Fruit fly (Drosophila melanogaster) whole organism, embryonic: ENCODE measurements around the gene pigs.

Experiments
- Ada2b ChIP-seq: fragments of 200-800 bp; sonication (Bioruptor generic); IDR thresholded peaks from 2 replicates; pipeline ENCODE4 v1.3.6; 2022; ENCODE audit warnings: missing biosample characterization, missing genetic modification characterization
- Antp ChIP-seq: fragments of 200-800 bp; sonication (Bioruptor generic); optimal IDR thresholded peaks from 3 replicates; lab custom pipeline; 2016; ENCODE audit warnings: missing biosample characterization, missing genetic modification characterization
- Bteb2 ChIP-seq: fragments of 200-800 bp; sonication (Bioruptor generic); optimal IDR thresholded peaks from 2 replicates; lab custom pipeline; 2016; ENCODE audit warnings: missing biosample characterization, missing genetic modification characterization
- CG10431 ChIP-seq: fragments of 200-800 bp; sonication (Bioruptor generic); optimal IDR thresholded peaks from 3 replicates; lab custom pipeline; 2018; ENCODE audit warnings: missing biosample characterization, mild to moderate bottlenecking, missing genetic modification characterization
- CG10543 ChIP-seq: fragments of 200-800 bp; sonication (Bioruptor generic); optimal IDR thresholded peaks from 3 replicates; lab custom pipeline; 2017; ENCODE audit warnings: missing biosample characterization, mild to moderate bottlenecking, missing genetic modification characterization, moderate library complexity
- CG12104 ChIP-seq: fragments of 200-800 bp; sonication (Bioruptor generic); optimal IDR thresholded peaks from 3 replicates; lab custom pipeline; 2016; ENCODE audit warnings: missing biosample characterization, missing genetic modification characterization
- CG1603 ChIP-seq: fragments of 200-800 bp; sonication (Bioruptor generic); optimal IDR thresholded peaks from 2 replicates; lab custom pipeline; 2019; ENCODE audit warnings: missing biosample characterization, mild to moderate bottlenecking, missing genetic modification characterization, moderate library complexity
- CG18262 ChIP-seq: fragments of 200-800 bp; optimal IDR thresholded peaks from 3 replicates; lab custom pipeline; 2019; ENCODE audit warnings: missing biosample characterization, mild to moderate bottlenecking, missing genetic modification characterization, moderate library complexity
- CG2116 ChIP-seq: fragments of 200-800 bp; sonication (Bioruptor generic); optimal IDR thresholded peaks from 3 replicates; lab custom pipeline; 2018; ENCODE audit warnings: missing biosample characterization, mild to moderate bottlenecking, missing genetic modification characterization
- CG2678 ChIP-seq: fragments of 200-800 bp; sonication (Bioruptor generic); optimal IDR thresholded peaks from 3 replicates; lab custom pipeline; 2019; ENCODE audit warnings: missing biosample characterization, mild to moderate bottlenecking, missing genetic modification characterization, moderate library complexity
- CG34376 ChIP-seq: fragments of 200-800 bp; sonication (Bioruptor generic); optimal IDR thresholded peaks from 2 replicates; lab custom pipeline; 2018; ENCODE audit warnings: missing biosample characterization, mild to moderate bottlenecking, missing genetic modification characterization
- CG43689 ChIP-seq: fragments of 200-800 bp; sonication (Bioruptor generic); IDR thresholded peaks from 2 replicates; pipeline ENCODE4 v1.3.6; 2022; ENCODE audit warnings: missing biosample characterization, missing genetic modification characterization
- CG7372 ChIP-seq: fragments of 200-800 bp; sonication (Bioruptor generic); IDR thresholded peaks from 2 replicates; pipeline ENCODE4 v1.3.6; 2022; ENCODE audit warnings: missing biosample characterization, missing genetic modification characterization
- CG7745 ChIP-seq: fragments of 200-800 bp; sonication (Bioruptor generic); optimal IDR thresholded peaks from 2 replicates; lab custom pipeline; 2018; ENCODE audit warnings: missing biosample characterization, mild to moderate bottlenecking, missing genetic modification characterization, moderate library complexity
- CG8478 ChIP-seq: fragments of >200 bp; optimal IDR thresholded peaks from 2 replicates; lab custom pipeline; 2018
- Camta ChIP-seq: fragments of 200-800 bp; sonication (Bioruptor generic); optimal IDR thresholded peaks from 2 replicates; lab custom pipeline; 2016; ENCODE audit warnings: missing biosample characterization, missing genetic modification characterization
- Deaf1 ChIP-seq: fragments of 200-800 bp; optimal IDR thresholded peaks from 3 replicates; lab custom pipeline; 2019; ENCODE audit warnings: missing biosample characterization, mild to moderate bottlenecking, missing genetic modification characterization, moderate library complexity
- Dip3 ChIP-seq: fragments of 200-800 bp; sonication (Bioruptor generic); optimal IDR thresholded peaks from 3 replicates; lab custom pipeline; 2016; ENCODE audit warnings: missing biosample characterization, missing genetic modification characterization
- Dll ChIP-seq: fragments of 200-800 bp; sonication (Bioruptor generic); IDR thresholded peaks from 4 replicates; pipeline ENCODE4 v1.3.6; 2022; ENCODE audit warnings: missing biosample characterization, missing genetic modification characterization; ENCODE audit not compliant: partially characterized antibody
- Ets65A ChIP-seq: fragments of 200-800 bp; sonication (Bioruptor generic); peaks from one replicate; lab custom pipeline; 2016; ENCODE audit warnings: missing biosample characterization, missing genetic modification characterization
- Fer2 ChIP-seq: fragments of 200-800 bp; sonication (Bioruptor generic); optimal IDR thresholded peaks from 2 replicates; lab custom pipeline; 2018; ENCODE audit warnings: missing biosample characterization, mild to moderate bottlenecking, missing genetic modification characterization, moderate library complexity
- Oli ChIP-seq: fragments of 200-800 bp; sonication (Bioruptor generic); optimal IDR thresholded peaks from 2 replicates; lab custom pipeline; 2018; ENCODE audit warnings: missing biosample characterization, mild to moderate bottlenecking, missing genetic modification characterization, moderate library complexity
- Poxn ChIP-seq: fragments of 200-800 bp; sonication (Bioruptor generic); IDR thresholded peaks from 2 replicates; pipeline ENCODE4 v1.3.6; 2022; ENCODE audit warnings: missing biosample characterization, missing genetic modification characterization
- bsh ChIP-seq, 2 experiments: fragments of 200-800 bp; sonication (Bioruptor generic); optimal IDR thresholded peaks; 2 replicates each; lab custom pipeline; 2017 to 2018; ENCODE audit warnings: mild to moderate bottlenecking in 2 of 2, missing biosample characterization in 2 of 2, missing genetic modification characterization in 2 of 2, moderate library complexity in 1 of 2
- btn ChIP-seq: fragments of 200-800 bp; sonication (Bioruptor generic); optimal IDR thresholded peaks from 2 replicates; lab custom pipeline; 2016; ENCODE audit warnings: missing biosample characterization, missing genetic modification characterization
- dpn ChIP-seq, 2 experiments: fragments of 200-800 bp; sonication (Bioruptor generic); optimal IDR thresholded peaks; 3 replicates each; lab custom pipeline; 2016; ENCODE audit warnings: missing biosample characterization in 2 of 2, missing genetic modification characterization in 2 of 2
- fd96Cb ChIP-seq: fragments of 200-800 bp; sonication (Bioruptor generic); optimal IDR thresholded peaks from 2 replicates; lab custom pipeline; 2018; ENCODE audit warnings: missing biosample characterization, mild to moderate bottlenecking, missing genetic modification characterization, moderate library complexity
- fu2 ChIP-seq: fragments of 200-800 bp; sonication (Bioruptor generic); optimal IDR thresholded peaks from 2 replicates; lab custom pipeline; 2016; ENCODE audit warnings: missing biosample characterization, missing genetic modification characterization
- gce ChIP-seq: fragments of 200-800 bp; sonication (Bioruptor generic); IDR thresholded peaks from 3 replicates; pipeline ENCODE4 v1.3.6; 2022; ENCODE audit warnings: missing biosample characterization, missing genetic modification characterization
- hb ChIP-seq: fragments of 200-800 bp; sonication (Bioruptor generic); IDR thresholded peaks from 3 replicates; pipeline ENCODE4 v1.3.6; 2022; ENCODE audit warnings: missing biosample characterization, missing genetic modification characterization; ENCODE audit not compliant: partially characterized antibody
- ken ChIP-seq: fragments of 200-800 bp; sonication (Bioruptor generic); IDR thresholded peaks from 3 replicates; pipeline ENCODE4 v1.3.6; 2022; ENCODE audit warnings: missing biosample characterization, missing genetic modification characterization
- kni ChIP-seq: fragments of 200-800 bp; sonication (Bioruptor generic); optimal IDR thresholded peaks from 3 replicates; lab custom pipeline; 2017; ENCODE audit warnings: mild to moderate bottlenecking, missing biosample characterization, missing genetic modification reagents, missing genetic modification characterization
- lilli ChIP-seq: fragments of 200-800 bp; sonication (Bioruptor generic); optimal IDR thresholded peaks from 3 replicates; lab custom pipeline; 2016; ENCODE audit warnings: missing biosample characterization, missing genetic modification characterization
- onecut ChIP-seq: fragments of 200-800 bp; sonication (Bioruptor generic); IDR thresholded peaks from 2 replicates; pipeline ENCODE4 v1.3.6; 2022; ENCODE audit warnings: missing biosample characterization, missing genetic modification characterization
- psq ChIP-seq: fragments of 200-800 bp; sonication (Bioruptor generic); optimal IDR thresholded peaks from 2 replicates; lab custom pipeline; 2017; ENCODE audit warnings: missing biosample characterization, missing genetic modification characterization
- rib ChIP-seq: fragments of 200-800 bp; sonication (Bioruptor generic); IDR thresholded peaks from 2 replicates; pipeline ENCODE4 v1.3.6; 2022; ENCODE audit warnings: missing biosample characterization, missing genetic modification characterization
- ro ChIP-seq: fragments of 200-800 bp; sonication (Bioruptor generic); IDR thresholded peaks from 2 replicates; pipeline ENCODE4 v1.3.6; 2022; ENCODE audit warnings: missing biosample characterization, missing genetic modification characterization
- sd ChIP-seq: fragments of 200-800 bp; sonication (Bioruptor generic); optimal IDR thresholded peaks from 3 replicates; lab custom pipeline; 2018; ENCODE audit warnings: missing biosample characterization, mild to moderate bottlenecking, missing genetic modification characterization, moderate library complexity
- seq ChIP-seq: fragments of 200-800 bp; sonication (Bioruptor generic); IDR thresholded peaks from 2 replicates; pipeline ENCODE4 v1.3.6; 2022; ENCODE audit warnings: missing biosample characterization, missing genetic modification characterization
- stwl ChIP-seq: fragments of 200-800 bp; sonication (Bioruptor generic); optimal IDR thresholded peaks from 3 replicates; lab custom pipeline; 2018; ENCODE audit warnings: missing biosample characterization, mild to moderate bottlenecking, missing genetic modification characterization, moderate library complexity
- sug ChIP-seq: fragments of 200-800 bp; optimal IDR thresholded peaks from 2 replicates; lab custom pipeline; 2019; ENCODE audit warnings: missing biosample characterization, mild to moderate bottlenecking, missing genetic modification characterization, moderate library complexity
- wdn ChIP-seq: fragments of 200-800 bp; sonication (Bioruptor generic); IDR thresholded peaks from 2 replicates; pipeline ENCODE4 v1.3.6; 2022; ENCODE audit warnings: missing biosample characterization, missing genetic modification characterization

Gene pigs

DNA sequence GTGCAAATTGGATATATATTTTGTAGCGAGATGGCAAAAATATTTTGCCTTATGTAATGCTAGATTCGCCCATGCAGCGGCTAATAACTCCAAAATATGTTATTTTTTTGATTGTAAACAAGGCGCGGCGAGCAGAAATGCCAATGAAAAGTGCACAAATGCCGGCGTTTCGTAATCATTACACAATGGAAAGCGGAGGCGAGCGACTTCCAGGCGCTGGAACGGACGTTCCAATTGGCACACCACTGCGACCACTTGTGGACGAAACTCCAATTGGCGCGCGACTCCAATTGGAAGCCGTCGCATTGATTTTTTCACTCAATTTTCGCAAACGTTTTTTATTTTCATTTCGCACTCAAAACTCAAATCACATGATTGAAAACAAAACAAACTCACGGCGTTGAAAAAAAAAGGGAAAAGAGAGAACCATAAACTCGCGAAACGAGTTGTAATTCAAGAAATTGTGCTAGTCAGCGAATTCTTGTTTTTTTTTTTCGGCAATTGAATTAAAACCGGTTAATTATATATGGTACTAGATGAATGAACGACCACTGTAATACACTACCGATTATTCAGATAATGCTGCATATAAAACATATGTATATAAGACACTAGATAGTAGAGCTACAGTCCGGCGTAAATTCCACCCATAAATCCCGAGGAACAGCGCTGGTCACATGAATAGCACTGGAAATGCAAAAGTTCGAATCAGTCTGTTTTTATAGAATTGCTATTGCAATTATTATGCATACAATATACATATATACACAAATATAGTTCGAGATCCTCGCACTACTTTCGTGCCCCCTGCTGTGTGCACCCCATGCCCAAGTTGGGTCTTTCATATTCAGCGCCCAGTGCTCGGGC is 79.0 kb downstream of the pigs start, which contains the start of gene ND-ASHI (continued):
- TF ChIP-seq dpn (GFP tag; optimal IDR thresholded peaks at IDR 0.05; lab: Kevin White, UChicago) (peak; percentile 95), CG43689 (GFP tag; lab: Robert Waterston, UW) (peak; percentile 87), fd96Cb (tag; lab: Kevin White, UChicago) (peak; percentile 89), ken (GFP tag; lab: Robert Waterston, UW) (peak; percentile 95), kni (peak; percentile 34), Dip3 (GFP tag; lab: Kevin White, UChicago) (peak; percentile 94), Antp (GFP tag; lab: Kevin White, UChicago) (peak; percentile 86), seq (GFP tag; lab: Robert Waterston, UW) (peak; percentile 95), CG10543 (GFP tag; lab: Kevin White, UChicago) (peak; percentile 96), btn (GFP tag; lab: Kevin White, UChicago) (peak; percentile 79), Oli (peak; percentile 91), fu2 (GFP tag; lab: Kevin White, UChicago) (peak; percentile 86)

DNA sequence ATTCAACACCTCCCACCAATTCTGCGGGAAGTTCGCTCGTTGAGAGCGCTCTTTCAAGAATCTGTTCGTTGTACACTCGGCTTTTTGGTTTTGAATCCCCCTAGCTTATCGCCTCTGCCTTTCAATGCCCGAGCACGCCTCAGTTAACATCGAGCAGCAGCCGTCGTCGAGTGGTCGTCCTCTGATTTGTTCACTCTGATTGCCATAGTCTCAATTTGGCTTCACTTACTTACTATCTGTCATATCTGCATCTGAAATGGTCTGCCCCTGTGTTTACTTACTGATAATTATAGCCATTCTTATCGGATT is 79.6 kb downstream of the pigs start:
- TF ChIP-seq sd (tag; lab: Kevin White, UChicago): no peak
- no peak for TF ChIP-seq wdn
- no peak for TF ChIP-seq hb (GFP tag; lab: Robert Waterston, UW)
- no peak for TF ChIP-seq Ada2b (GFP tag; lab: Robert Waterston, UW)
- TF ChIP-seq CG7745 (tag; lab: Kevin White, UChicago): no peak
- no peak for TF ChIP-seq ro (GFP tag; lab: Robert Waterston, UW)
- TF ChIP-seq gce (GFP tag; lab: Robert Waterston, UW): no peak
- TF ChIP-seq rib (GFP tag; lab: Robert Waterston, UW): peak; percentile 6; the same call in 1 of the 2 replicates
- TF ChIP-seq CG12104: no peak
- no peak for TF ChIP-seq Dll (GFP tag; lab: Robert Waterston, UW)
- no peak for TF ChIP-seq CG18262 (tag; lab: Kevin White, UChicago)
- TF ChIP-seq fd96Cb (tag; lab: Kevin White, UChicago): no peak
- peak; percentile 40 for TF ChIP-seq sug (tag; lab: Kevin White, UChicago)
- peak; percentile 56 for TF ChIP-seq CG10543 (GFP tag; lab: Kevin White, UChicago)
- TF ChIP-seq psq (GFP tag; lab: Kevin White, UChicago): no peak
- TF ChIP-seq CG7372 (GFP tag; lab: Robert Waterston, UW): no peak
- no peak for TF ChIP-seq Poxn (GFP tag; lab: Robert Waterston, UW)
- peak; percentile 87 for TF ChIP-seq Deaf1 (tag; lab: Kevin White, UChicago)
- no peak for TF ChIP-seq Camta
- no peak for TF ChIP-seq CG10431
- TF ChIP-seq CG34376: peak; percentile 73
- TF ChIP-seq lilli: no peak
- TF ChIP-seq Fer2 (tag; lab: Kevin White, UChicago): no peak
- no peak for TF ChIP-seq CG1603
- no peak for TF ChIP-seq CG2116 (GFP tag; lab: Kevin White, UChicago)
- TF ChIP-seq, all 482 proteins: peak for 5

DNA sequence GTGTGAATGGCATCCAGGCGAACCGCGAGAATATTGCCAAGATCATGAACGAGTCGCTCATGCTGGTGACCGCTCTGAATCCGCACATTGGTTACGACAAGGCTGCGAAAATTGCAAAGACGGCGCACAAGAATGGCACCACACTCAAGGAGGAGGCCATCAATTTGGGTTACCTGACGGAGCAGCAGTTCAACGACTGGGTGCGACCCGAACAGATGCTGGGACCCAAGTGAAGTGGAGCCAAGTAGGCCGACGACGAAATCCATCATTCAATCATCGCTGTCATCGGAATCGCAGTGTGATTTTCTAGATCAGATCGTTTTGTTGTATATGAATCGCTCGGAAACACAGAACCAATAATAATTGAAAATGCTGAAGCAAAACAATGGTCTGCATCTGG is 81.6 kb downstream of the pigs start, which contains the start of gene Fum2:
TSS of gene Fum2 (plus strand) at position 301 of the 400 bp plus-strand sequence.
- TF ChIP-seq stwl (tag; lab: Kevin White, UChicago): no peak
- TF ChIP-seq CG2678 (tag; lab: Kevin White, UChicago): no peak
- TF ChIP-seq onecut (GFP tag; lab: Robert Waterston, UW): no peak
- TF ChIP-seq CG8478 (lab: Kevin White, UChicago): no peak
- TF ChIP-seq Ets65A (GFP tag; lab: Kevin White, UChicago): peak; percentile 26
- TF ChIP-seq Antp (GFP tag; lab: Kevin White, UChicago): no peak
- TF ChIP-seq bsh (GFP tag; optimal IDR thresholded peaks at IDR 0.05; lab: Kevin White, UChicago): no peak
- no peak for TF ChIP-seq Bteb2 (GFP tag; lab: Kevin White, UChicago)
